Worm (Caenorhabditis elegans): Measurements from ENCODE around the gene lec-9.
"Not testable (repeated sequence)": the region's sequence is repeated elsewhere in the genome, so short reads cannot be mapped to it uniquely, and the experiment has no call there.

- TF ChIP-seq unc-62 (GFP tag; optimal IDR thresholded peaks at IDR 0.05); nhr-28 (tag; optimal IDR thresholded peaks at IDR 0.05); snpc-4 (tag; optimal IDR thresholded peaks at IDR 0.05); nhr-12 (tag; optimal IDR thresholded peaks at IDR 0.05); hlh-1 (tag; optimal IDR thresholded peaks at IDR 0.05); nhr-76 (tag; optimal IDR thresholded peaks at IDR 0.05); mep-1 (tag; optimal IDR thresholded peaks at IDR 0.05); ceh-43 (GFP tag; optimal IDR thresholded peaks at IDR 0.05): not testable (repeated sequence)
Measured at ce11 chrX:17579011-17579410, 21.3 kb upstream of the lec-9 start, which contains the start of gene F39B3.3.

Data from whole organism, mixed stage, embryonic.